Worm (Caenorhabditis elegans) whole organism, L1 larva: ENCODE results near the gene F48B9.3.

Experiments
- C16A3.4 ChIP-seq: fragments of 150-350 bp; optimal IDR thresholded peaks from 2 replicates; lab custom pipeline; 2014; ENCODE audit warnings: missing biosample characterization, missing genetic modification characterization
- ama-1 ChIP-seq: fragments of 150-350 bp; optimal IDR thresholded peaks from 2 replicates; lab custom pipeline; 2014
- ceh-90 ChIP-seq: sonication (generic microtip); optimal IDR thresholded peaks from 2 replicates; lab custom pipeline; 2016; ENCODE audit warnings: missing genetic modification characterization, missing compliant biosample characterization
- elt-2 ChIP-seq: sonication (generic microtip); optimal IDR thresholded peaks from 2 replicates; lab custom pipeline; 2016; ENCODE audit warnings: missing genetic modification characterization, mild to moderate bottlenecking, inconsistent platforms, missing compliant biosample characterization, missing genetic modification reagents
- lin-14 ChIP-seq: fragments of 200-800 bp; sonication (Bioruptor generic); optimal IDR thresholded peaks from 2 replicates; lab custom pipeline; 2018; ENCODE audit warnings: mild to moderate bottlenecking, missing genetic modification characterization, moderate library complexity, missing compliant biosample characterization
- lin-35 ChIP-seq, 2 experiments: fragments of 150-350 bp; optimal IDR thresholded peaks; 2 replicates each; lab custom pipeline; 2014; ENCODE audit warnings: missing biosample characterization in 2 of 2, missing genetic modification characterization in 2 of 2, missing genetic modification reagents in 2 of 2
- lin-39 ChIP-seq: fragments of 150-350 bp; optimal IDR thresholded peaks from 2 replicates; lab custom pipeline; 2014; ENCODE audit warnings: missing biosample characterization, missing genetic modification reagents, missing genetic modification characterization
- nhr-19 ChIP-seq: fragments of 200-800 bp; sonication (Bioruptor generic); conservative IDR thresholded peaks from 2 replicates; pipeline ENCODE4 v1.3.6; 2022; ENCODE audit warnings: missing genetic modification characterization, missing compliant biosample characterization
- nhr-20 ChIP-seq: sonication (generic microtip); optimal IDR thresholded peaks from 2 replicates; lab custom pipeline; 2016; ENCODE audit warnings: mild to moderate bottlenecking, missing genetic modification characterization, missing compliant biosample characterization
- pqm-1 ChIP-seq: sonication (generic microtip); optimal IDR thresholded peaks from 3 replicates; lab custom pipeline; 2017; ENCODE audit warnings: missing biosample characterization, missing genetic modification characterization
- skn-1 ChIP-seq: fragments of 150-350 bp; optimal IDR thresholded peaks from 2 replicates; lab custom pipeline; 2014; ENCODE audit warnings: missing biosample characterization, missing genetic modification characterization
- unc-62 ChIP-seq: fragments of 150-350 bp; optimal IDR thresholded peaks from 2 replicates; lab custom pipeline; 2014; ENCODE audit warnings: missing biosample characterization, missing genetic modification reagents, missing genetic modification characterization
- ztf-11 ChIP-seq, 2 experiments: sonication (generic microtip); optimal IDR thresholded peaks; 2 replicates each; lab custom pipeline; 2016 to 2017; ENCODE audit warnings: missing genetic modification characterization in 2 of 2, missing biosample characterization in 1 of 2, missing compliant biosample characterization in 1 of 2

DNA sequence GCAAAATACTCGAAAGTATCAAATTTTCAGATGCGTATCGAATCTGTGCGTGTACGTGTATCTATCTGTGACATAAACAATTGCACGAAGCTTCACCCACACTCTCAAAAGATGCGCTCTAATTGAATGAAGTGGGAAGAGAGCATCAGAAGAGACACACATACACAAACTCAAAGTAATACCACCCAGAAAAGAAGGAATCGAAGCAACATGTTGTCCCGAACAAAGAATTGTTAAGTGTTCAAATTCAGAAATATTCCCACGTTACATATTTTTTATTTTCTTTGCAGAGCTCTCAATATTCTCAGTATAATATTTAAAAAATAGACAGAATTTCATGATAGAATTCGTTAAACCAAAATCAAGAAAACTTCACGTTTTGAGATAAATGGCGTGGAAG lies 27.9 kb upstream of the F48B9.3 start:
- TF ChIP-seq lin-35 (GFP tag; optimal IDR thresholded peaks at IDR 0.05; lab: Kevin White, UChicago), result no peak
- TF ChIP-seq ceh-90 (tag; lab: Kevin White, UChicago), result no peak
- no peak for TF ChIP-seq lin-39 (tag; lab: Kevin White, UChicago)
- no peak for TF ChIP-seq elt-2 (tag; lab: Kevin White, UChicago)
- TF ChIP-seq unc-62, result no peak
- no peak for TF ChIP-seq ztf-11 (tag; optimal IDR thresholded peaks at IDR 0.05; lab: Kevin White, UChicago)
- no peak for TF ChIP-seq C16A3.4 (tag; lab: Kevin White, UChicago)
- no peak for TF ChIP-seq ama-1 (lab: Kevin White, UChicago)
- TF ChIP-seq nhr-19 (GFP tag; lab: Robert Waterston, UW), result no peak
- TF ChIP-seq pqm-1, result no peak
- TF ChIP-seq skn-1, result no peak
- TF ChIP-seq nhr-20 (tag; lab: Kevin White, UChicago), result no peak
- TF ChIP-seq lin-14 (GFP tag; lab: Kevin White, UChicago), result peak; percentile 32
